Fruit fly (Drosophila melanogaster) whole organism: ENCODE data around the gene CG6961.

Experiments
- CG8478 ChIP-seq: fragments of >200 bp; optimal IDR thresholded peaks from 2 replicates; lab custom pipeline; 2018; ENCODE audit warnings: inconsistent platforms
- Dll ChIP-seq: fragments of >200 bp; optimal IDR thresholded peaks from 2 replicates; lab custom pipeline; 2017
- EcR ChIP-seq, 2 experiments: fragments of >200 bp; optimal IDR thresholded peaks; 2 replicates each; lab custom pipeline; 2017; ENCODE audit warnings: missing biosample characterization in 2 of 2, missing genetic modification characterization in 2 of 2, missing genetic modification reagents in 2 of 2
- pan ChIP-seq: fragments of >200 bp; optimal IDR thresholded peaks from 2 replicates; lab custom pipeline; 2017
- psq ChIP-seq: fragments of >200 bp; optimal IDR thresholded peaks from 2 replicates; lab custom pipeline; 2017
- usp ChIP-seq: fragments of >200 bp; optimal IDR thresholded peaks from 2 replicates; lab custom pipeline; 2017; ENCODE audit warnings: missing biosample characterization, missing genetic modification characterization, mixed read lengths

CG6961 gene

DNA sequence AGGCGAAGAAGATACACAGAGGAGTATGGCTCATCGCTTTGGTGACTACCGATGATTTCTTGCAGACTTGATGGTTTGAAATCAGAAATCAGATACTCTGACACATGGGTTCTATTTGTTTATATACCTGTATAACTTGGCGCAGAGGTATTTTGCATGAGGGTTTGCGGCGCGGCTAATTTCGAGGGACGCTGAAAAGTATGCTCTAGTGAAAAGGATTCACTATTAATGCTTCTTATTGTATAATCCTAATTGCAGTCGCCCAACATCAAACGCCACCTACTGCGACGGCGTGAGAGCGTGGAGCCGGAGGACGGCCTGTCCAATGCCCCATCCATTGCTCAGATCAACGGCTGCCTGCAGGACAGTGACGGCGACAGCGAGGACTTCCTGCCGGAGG, 17.0 kb upstream of the CG6961 start:
- TF ChIP-seq psq (no peak), EcR (GFP tag; optimal IDR thresholded peaks at IDR 0.05; lab: Kevin White, UChicago) (no peak), pan (lab: Kevin White, UChicago) (no peak), CG8478 (no peak), usp (GFP tag; lab: Kevin White, UChicago) (no peak), Dll (lab: Kevin White, UChicago) (no peak)

DNA sequence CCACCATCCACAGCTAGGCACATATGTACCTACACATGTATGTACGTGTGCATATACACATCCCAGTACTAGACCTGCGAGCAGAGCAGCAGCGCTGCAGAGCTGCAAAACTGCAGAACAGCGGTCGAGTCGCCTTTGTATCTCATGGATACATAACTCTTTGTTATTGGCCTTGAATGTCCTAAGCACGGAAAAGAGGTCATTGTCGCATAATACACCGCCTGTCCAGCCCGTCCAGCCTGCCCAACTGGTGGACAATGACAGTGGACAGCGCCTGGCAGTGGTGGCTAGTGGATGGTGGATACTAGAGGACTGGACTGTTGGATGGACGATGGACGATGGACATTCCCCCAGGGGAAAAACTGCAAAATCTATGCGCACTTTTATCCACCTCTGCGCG, 13.3 kb upstream of the CG6961 start:
- TF ChIP-seq pan (lab: Kevin White, UChicago) (no peak), EcR (GFP tag; optimal IDR thresholded peaks at IDR 0.05; lab: Kevin White, UChicago) (peak in 1 of 2 experiments; percentile 52)

dm6 chrX:18800167-18800566, 12.2 kb upstream of the CG6961 start:
- no peak for TF ChIP-seq EcR (GFP tag; optimal IDR thresholded peaks at IDR 0.05; lab: Kevin White, UChicago)
- no peak for TF ChIP-seq psq
- no peak for TF ChIP-seq pan (lab: Kevin White, UChicago)
- no peak for TF ChIP-seq CG8478
- no peak for TF ChIP-seq Dll (lab: Kevin White, UChicago)
- TF ChIP-seq usp (GFP tag; lab: Kevin White, UChicago), result no peak

DNA sequence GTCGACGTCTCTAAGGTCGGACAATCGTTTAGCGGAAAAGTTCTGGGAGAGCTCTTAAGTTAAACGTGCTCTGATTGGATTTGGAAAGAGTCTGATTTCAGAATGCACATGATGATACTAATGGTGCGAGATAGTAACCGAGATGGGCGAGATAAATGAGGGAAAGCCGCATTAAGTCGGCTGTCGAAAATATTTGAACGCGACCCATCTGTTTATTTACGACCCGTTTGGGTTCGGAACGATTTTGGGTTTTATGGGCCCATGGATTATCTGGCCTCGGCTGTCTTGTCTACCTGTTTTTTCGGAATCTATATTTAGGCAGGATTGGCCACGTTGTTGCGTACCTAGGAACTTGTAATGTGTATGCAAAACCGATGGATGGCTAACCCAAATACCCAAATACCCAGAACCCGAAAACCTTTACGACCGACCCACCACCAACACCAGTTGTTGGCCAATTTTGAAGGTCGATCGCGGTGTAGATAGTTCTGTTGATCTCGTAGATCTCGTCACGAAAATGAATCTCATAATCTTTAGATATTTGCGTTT, 11.4 kb upstream of the CG6961 start:
- TF ChIP-seq EcR (GFP tag; optimal IDR thresholded peaks at IDR 0.05; lab: Kevin White, UChicago), result no peak
- TF ChIP-seq psq, result no peak
- no peak for TF ChIP-seq usp (GFP tag; lab: Kevin White, UChicago)
- TF ChIP-seq pan (lab: Kevin White, UChicago), result no peak
- TF ChIP-seq CG8478, result no peak
- no peak for TF ChIP-seq Dll (lab: Kevin White, UChicago)

dm6 chrX:18797567-18797966, 9.6 kb upstream of the CG6961 start, which contains the start of gene bnb:
bnb (minus strand) TSS chrX:18797687.
- TF ChIP-seq usp (GFP tag; lab: Kevin White, UChicago) (no peak), pan (lab: Kevin White, UChicago) (no peak), CG8478 (no peak), Dll (lab: Kevin White, UChicago) (no peak), EcR (GFP tag; optimal IDR thresholded peaks at IDR 0.05; lab: Kevin White, UChicago) (no peak), psq (no peak)

DNA sequence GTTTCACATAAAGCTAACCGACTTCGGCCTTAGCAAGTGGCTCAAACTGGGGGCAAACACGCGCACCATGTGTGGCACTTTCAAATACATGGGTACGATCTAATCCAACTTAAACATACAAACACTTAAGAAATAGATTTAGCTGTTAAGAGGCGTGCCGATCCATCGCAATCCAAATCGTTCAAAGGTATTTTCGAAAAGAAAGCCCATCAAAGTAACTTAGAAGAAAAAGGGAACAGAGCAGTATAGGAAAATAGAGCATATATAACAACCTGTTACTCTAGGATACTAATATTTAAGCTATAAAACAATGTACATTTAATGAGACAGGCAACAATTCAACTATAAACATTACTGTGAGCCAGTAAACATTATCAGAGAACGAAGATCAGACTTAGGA, 3.4 kb upstream of the CG6961 start, which contains the start of gene Atg101:
Gene Atg101 (plus strand): TSS at position 301 of the 400 bp plus-strand sequence.
- TF ChIP-seq psq, result no peak
- TF ChIP-seq CG8478, result no peak
- no peak for TF ChIP-seq pan (lab: Kevin White, UChicago)
- no peak for TF ChIP-seq usp (GFP tag; lab: Kevin White, UChicago)
- no peak for TF ChIP-seq Dll (lab: Kevin White, UChicago)
- no peak for TF ChIP-seq EcR (GFP tag; optimal IDR thresholded peaks at IDR 0.05; lab: Kevin White, UChicago)

DNA sequence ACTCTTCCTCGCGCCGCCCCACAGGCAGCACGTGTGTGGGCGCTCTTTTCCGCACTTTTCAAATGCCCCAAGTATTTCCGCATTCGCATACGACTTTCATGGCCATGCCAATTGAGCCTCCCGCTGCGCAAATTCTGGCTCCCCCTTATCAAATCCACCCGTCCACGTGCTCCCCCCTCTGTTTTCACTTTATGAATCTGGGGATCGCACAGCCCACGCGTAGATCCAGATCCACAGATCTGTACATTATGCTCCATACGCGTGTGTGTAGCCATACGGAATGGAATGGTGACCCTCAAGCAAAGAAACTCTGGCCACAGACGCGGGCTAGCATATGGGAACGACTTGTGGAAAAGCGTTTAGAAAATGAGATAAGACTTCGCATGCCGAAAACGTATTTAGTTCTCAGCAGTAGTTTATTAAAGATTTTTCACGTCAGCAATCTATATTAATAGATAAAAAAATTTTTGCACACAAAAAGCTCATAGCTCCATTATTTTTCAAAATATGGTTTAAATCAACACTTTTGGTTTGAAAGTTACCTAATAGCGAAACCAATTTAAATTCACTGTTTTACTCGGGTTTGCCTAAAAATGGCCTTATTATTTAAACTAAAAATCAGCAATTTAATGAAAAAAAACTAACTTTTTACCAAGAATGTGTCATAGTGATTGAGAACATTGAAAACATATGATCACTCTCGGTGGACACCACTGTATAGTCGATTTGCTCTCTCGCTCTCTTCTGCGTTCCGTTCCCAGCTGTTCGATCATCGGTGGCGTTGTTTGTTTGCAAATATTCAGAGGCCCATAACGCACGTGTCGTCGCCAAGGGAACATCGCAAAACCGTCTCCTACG, 1.6 kb upstream of the CG6961 start:
- TF ChIP-seq CG8478, result no peak
- TF ChIP-seq usp (GFP tag; lab: Kevin White, UChicago), result no peak
- TF ChIP-seq psq, result no peak
- TF ChIP-seq EcR (GFP tag; optimal IDR thresholded peaks at IDR 0.05; lab: Kevin White, UChicago), result no peak
- no peak for TF ChIP-seq pan (lab: Kevin White, UChicago)
- no peak for TF ChIP-seq Dll (lab: Kevin White, UChicago)

- TF ChIP-seq usp (GFP tag; lab: Kevin White, UChicago), result no peak
- no peak for TF ChIP-seq Dll (lab: Kevin White, UChicago)
- TF ChIP-seq CG8478, result no peak
- no peak for TF ChIP-seq EcR (GFP tag; optimal IDR thresholded peaks at IDR 0.05; lab: Kevin White, UChicago)
- no peak for TF ChIP-seq pan (lab: Kevin White, UChicago)
Measured at dm6 chrX:18783417-18784123, 4.4 kb downstream of the CG6961 start, which contains the start of gene CG18259. CG18259 (minus strand) TSS chrX:18783494.

dm6 chrX:18780260-18780659, 7.8 kb downstream of the CG6961 start:
- no peak for TF ChIP-seq psq
- TF ChIP-seq pan (lab: Kevin White, UChicago), result no peak
- TF ChIP-seq CG8478, result no peak
- no peak for TF ChIP-seq EcR (GFP tag; optimal IDR thresholded peaks at IDR 0.05; lab: Kevin White, UChicago)

DNA sequence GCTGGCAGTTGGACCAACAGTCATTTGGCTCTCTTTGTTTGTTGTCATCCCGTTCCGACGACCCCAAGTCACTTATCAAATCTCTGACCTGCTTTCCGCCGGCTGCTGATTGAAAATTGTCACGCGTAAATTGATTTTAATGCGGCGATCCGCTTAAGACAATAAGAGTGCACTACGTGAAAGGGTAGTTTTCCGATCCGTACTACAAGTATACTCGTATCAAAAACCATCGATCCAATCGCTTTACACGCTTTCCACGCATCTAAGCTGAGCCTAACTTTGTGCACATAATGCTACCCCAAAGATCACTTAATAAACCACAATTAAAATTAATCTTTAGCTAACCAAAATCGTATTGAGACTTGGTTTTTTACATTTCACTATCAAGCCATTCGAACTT, 8.3 kb downstream of the CG6961 start:
- no peak for TF ChIP-seq usp (GFP tag; lab: Kevin White, UChicago)
- TF ChIP-seq CG8478, result no peak
- no peak for TF ChIP-seq Dll (lab: Kevin White, UChicago)
- no peak for TF ChIP-seq EcR (GFP tag; optimal IDR thresholded peaks at IDR 0.05; lab: Kevin White, UChicago)
- no peak for TF ChIP-seq pan (lab: Kevin White, UChicago)
- TF ChIP-seq psq, result no peak

- TF ChIP-seq Dll (lab: Kevin White, UChicago) (no peak), CG8478 (no peak), psq (no peak), EcR (GFP tag; optimal IDR thresholded peaks at IDR 0.05; lab: Kevin White, UChicago) (peak in 1 of 2 experiments; percentile 23), usp (GFP tag; lab: Kevin White, UChicago) (no peak), pan (lab: Kevin White, UChicago) (no peak)
Measured at dm6 chrX:18776976-18777925, 10.8 kb downstream of the CG6961 start.
